Worm (Caenorhabditis elegans) whole organism, mixed stage, embryonic: Measurements from ENCODE around the gene chst-1.

Experiments
- ces-1 ChIP-seq: fragments of 150-350 bp; optimal IDR thresholded peaks from 2 replicates; lab custom pipeline; 2014; ENCODE audit warnings: missing biosample characterization, missing genetic modification reagents, missing genetic modification characterization
- drap-1 ChIP-seq: fragments of 200-800 bp; sonication (Bioruptor generic); optimal IDR thresholded peaks from 3 replicates; lab custom pipeline; 2018; ENCODE audit warnings: mild to moderate bottlenecking, missing genetic modification characterization, missing compliant biosample characterization
- elt-1 ChIP-seq: sonication (generic microtip); optimal IDR thresholded peaks from 2 replicates; lab custom pipeline; 2017; ENCODE audit warnings: missing genetic modification characterization, mild to moderate bottlenecking, missing compliant biosample characterization, antibody characterized with exemption, moderate library complexity, borderline replicate concordance; ENCODE audit not compliant: insufficient read depth
- lin-32 ChIP-seq: fragments of 200-800 bp; sonication (Bioruptor generic); optimal IDR thresholded peaks from 2 replicates; lab custom pipeline; 2018; ENCODE audit warnings: mild to moderate bottlenecking, missing genetic modification characterization, missing compliant biosample characterization
- lsy-2 ChIP-seq: fragments of 150-350 bp; optimal IDR thresholded peaks from 2 replicates; lab custom pipeline; 2014; ENCODE audit warnings: missing biosample characterization, missing genetic modification characterization
- mab-5 ChIP-seq: fragments of 150-350 bp; optimal IDR thresholded peaks from 2 replicates; lab custom pipeline; 2014; ENCODE audit warnings: missing biosample characterization, missing genetic modification characterization
- mep-1 ChIP-seq: fragments of 150-350 bp; optimal IDR thresholded peaks from 2 replicates; lab custom pipeline; 2017; ENCODE audit warnings: missing biosample characterization, missing genetic modification reagents, missing genetic modification characterization, inconsistent platforms
- nhr-76 ChIP-seq: sonication (generic microtip); optimal IDR thresholded peaks from 2 replicates; lab custom pipeline; 2017; ENCODE audit warnings: missing biosample characterization, missing genetic modification characterization
- pha-4 ChIP-seq: fragments of 150-350 bp; optimal IDR thresholded peaks from 2 replicates; lab custom pipeline; 2018; ENCODE audit warnings: missing biosample characterization, missing genetic modification reagents, missing genetic modification characterization
- unc-62 ChIP-seq: fragments of 150-350 bp; optimal IDR thresholded peaks from 2 replicates; lab custom pipeline; 2014; ENCODE audit warnings: missing biosample characterization, missing genetic modification reagents, missing genetic modification characterization

- TF ChIP-seq mep-1 (tag; lab: Kevin White, UChicago) (no peak), elt-1 (tag; lab: Kevin White, UChicago) (no peak), lin-32 (no peak), nhr-76 (tag; lab: Kevin White, UChicago) (no peak), lsy-2 (tag; lab: Kevin White, UChicago) (no peak), drap-1 (no peak), ces-1 (GFP tag; lab: Kevin White, UChicago) (no peak), mab-5 (tag; lab: Kevin White, UChicago) (no peak), pha-4 (tag; lab: Kevin White, UChicago) (no peak), unc-62 (no peak)
Measured at ce11 chrII:8130792-8131191, 24.0 kb upstream of the chst-1 start.
